Fruit fly (Drosophila melanogaster) whole organism, embryonic: ENCODE data around the gene fwd.

Experiments used
- ATbp ChIP-seq: fragments of 200-800 bp; sonication (Bioruptor generic); optimal IDR thresholded peaks from 2 replicates; lab custom pipeline; 2017; ENCODE audit warnings: missing biosample characterization, mild to moderate bottlenecking, missing genetic modification characterization, missing genetic modification reagents
- Adf1 ChIP-seq: fragments of 200-800 bp; sonication (Bioruptor generic); IDR thresholded peaks from 2 replicates; pipeline ENCODE4 v1.3.6; 2022; ENCODE audit warnings: missing biosample characterization, missing genetic modification characterization
- CG10147 ChIP-seq: fragments of 200-800 bp; sonication (Bioruptor generic); optimal IDR thresholded peaks from 2 replicates; lab custom pipeline; 2019; ENCODE audit warnings: missing biosample characterization, mild to moderate bottlenecking, missing genetic modification characterization, moderate library complexity
- CG10543 ChIP-seq: fragments of 200-800 bp; sonication (Bioruptor generic); optimal IDR thresholded peaks from 3 replicates; lab custom pipeline; 2017; ENCODE audit warnings: missing biosample characterization, mild to moderate bottlenecking, missing genetic modification characterization, moderate library complexity
- CG11456 ChIP-seq: fragments of 200-800 bp; sonication (Bioruptor generic); IDR thresholded peaks from 3 replicates; pipeline ENCODE4 v1.3.6; 2022; ENCODE audit warnings: missing biosample characterization, missing genetic modification characterization
- CG12071 ChIP-seq: fragments of 200-800 bp; sonication (Bioruptor generic); optimal IDR thresholded peaks from 3 replicates; lab custom pipeline; 2018; ENCODE audit warnings: missing biosample characterization, mild to moderate bottlenecking, missing genetic modification characterization
- CG1233 ChIP-seq: fragments of 200-800 bp; sonication (Bioruptor generic); optimal IDR thresholded peaks from 4 replicates; lab custom pipeline; 2018; ENCODE audit warnings: missing biosample characterization, mild to moderate bottlenecking, missing genetic modification characterization
- CG12391 ChIP-seq: fragments of 200-800 bp; sonication (Bioruptor generic); optimal IDR thresholded peaks from 3 replicates; lab custom pipeline; 2018; ENCODE audit warnings: missing biosample characterization, mild to moderate bottlenecking, missing genetic modification characterization, moderate library complexity
- CG15601 ChIP-seq: fragments of 200-800 bp; sonication (Bioruptor generic); optimal IDR thresholded peaks from 3 replicates; lab custom pipeline; 2019; ENCODE audit warnings: missing biosample characterization, mild to moderate bottlenecking, missing genetic modification characterization, moderate library complexity
- CG17829 ChIP-seq: fragments of 200-800 bp; optimal IDR thresholded peaks from 2 replicates; lab custom pipeline; 2019; ENCODE audit warnings: missing biosample characterization, mild to moderate bottlenecking, missing genetic modification characterization, moderate library complexity
- CG1832 ChIP-seq: fragments of 200-800 bp; sonication (Bioruptor generic); optimal IDR thresholded peaks from 2 replicates; lab custom pipeline; 2017; ENCODE audit warnings: missing biosample characterization, mild to moderate bottlenecking, missing genetic modification characterization, inconsistent platforms
- CG18764 ChIP-seq: fragments of 200-800 bp; sonication (Bioruptor generic); optimal IDR thresholded peaks from 3 replicates; lab custom pipeline; 2016; ENCODE audit warnings: missing biosample characterization, missing genetic modification characterization
- CG32772 ChIP-seq: fragments of 200-800 bp; sonication (Bioruptor generic); IDR thresholded peaks from 2 replicates; pipeline ENCODE4 v1.3.6; 2022; ENCODE audit warnings: missing biosample characterization, missing genetic modification characterization
- CG34376 ChIP-seq: fragments of 200-800 bp; sonication (Bioruptor generic); optimal IDR thresholded peaks from 2 replicates; lab custom pipeline; 2018; ENCODE audit warnings: missing biosample characterization, mild to moderate bottlenecking, missing genetic modification characterization
- CG3995 ChIP-seq: fragments of 200-800 bp; sonication (Bioruptor generic); optimal IDR thresholded peaks from 3 replicates; lab custom pipeline; 2016; ENCODE audit warnings: missing biosample characterization, missing genetic modification characterization
- CG4360 ChIP-seq: fragments of 200-800 bp; sonication (Bioruptor generic); IDR thresholded peaks from 2 replicates; pipeline ENCODE4 v1.3.6; 2022; ENCODE audit warnings: missing biosample characterization, missing genetic modification characterization
- CG6854 ChIP-seq: fragments of 200-800 bp; sonication (Bioruptor generic); optimal IDR thresholded peaks from 3 replicates; lab custom pipeline; 2017; ENCODE audit warnings: missing biosample characterization, mild to moderate bottlenecking, missing genetic modification characterization
- CG7786 ChIP-seq: fragments of 200-800 bp; sonication (Bioruptor generic); optimal IDR thresholded peaks from 2 replicates; lab custom pipeline; 2016; ENCODE audit warnings: missing biosample characterization, missing genetic modification characterization
- CG8089 ChIP-seq: fragments of 200-800 bp; sonication (Bioruptor generic); optimal IDR thresholded peaks from 3 replicates; lab custom pipeline; 2016; ENCODE audit warnings: missing biosample characterization, missing genetic modification characterization
- CG8478 ChIP-seq: fragments of >200 bp; optimal IDR thresholded peaks from 2 replicates; lab custom pipeline; 2018
- CG8924 ChIP-seq: fragments of 200-800 bp; optimal IDR thresholded peaks from 3 replicates; lab custom pipeline; 2019; ENCODE audit warnings: missing biosample characterization, mild to moderate bottlenecking, missing genetic modification characterization, moderate library complexity
- CG8944 ChIP-seq: fragments of 200-800 bp; sonication (Bioruptor generic); optimal IDR thresholded peaks from 3 replicates; lab custom pipeline; 2016; ENCODE audit warnings: missing biosample characterization, missing genetic modification characterization
- CTCF ChIP-seq: fragments of 200-800 bp; sonication (Bioruptor generic); optimal IDR thresholded peaks from 2 replicates; lab custom pipeline; 2017; ENCODE audit warnings: missing biosample characterization, mild to moderate bottlenecking, missing genetic modification characterization, moderate library complexity
- CoRest ChIP-seq: fragments of 200-800 bp; sonication (Bioruptor generic); optimal IDR thresholded peaks from 3 replicates; lab custom pipeline; 2018; ENCODE audit warnings: missing biosample characterization, mild to moderate bottlenecking, missing genetic modification characterization, moderate library complexity
- D ChIP-seq, 2 experiments: fragments of 200-800 bp in 1 of 2; fragments of >200 bp in 1 of 2; sonication (Bioruptor generic) in 1 of 2; optimal IDR thresholded peaks; 2 replicates in 1 of 2; 3 replicates in 1 of 2; lab custom pipeline; 2017; ENCODE audit warnings: mild to moderate bottlenecking in 1 of 2, missing biosample characterization in 1 of 2, missing genetic modification characterization in 1 of 2, missing genetic modification reagents in 1 of 2
- D19A ChIP-seq: fragments of 200-800 bp; optimal IDR thresholded peaks from 3 replicates; lab custom pipeline; 2019; ENCODE audit warnings: missing biosample characterization, mild to moderate bottlenecking, missing genetic modification characterization, moderate library complexity
- Dll ChIP-seq: fragments of 200-800 bp; sonication (Bioruptor generic); IDR thresholded peaks from 4 replicates; pipeline ENCODE4 v1.3.6; 2022; ENCODE audit warnings: missing biosample characterization, missing genetic modification characterization; ENCODE audit not compliant: partially characterized antibody
- Dp ChIP-seq: fragments of 200-800 bp; sonication (Bioruptor generic); optimal IDR thresholded peaks from 2 replicates; lab custom pipeline; 2018; ENCODE audit warnings: missing biosample characterization, mild to moderate bottlenecking, missing genetic modification characterization, moderate library complexity
- Fer2 ChIP-seq: fragments of 200-800 bp; sonication (Bioruptor generic); optimal IDR thresholded peaks from 2 replicates; lab custom pipeline; 2018; ENCODE audit warnings: missing biosample characterization, mild to moderate bottlenecking, missing genetic modification characterization, moderate library complexity
- Gug ChIP-seq: fragments of 200-800 bp; sonication (Bioruptor generic); IDR thresholded peaks from 4 replicates; pipeline ENCODE4 v1.3.6; 2022; ENCODE audit warnings: missing biosample characterization, missing genetic modification characterization
- HLH3B ChIP-seq: fragments of 200-800 bp; sonication (Bioruptor generic); IDR thresholded peaks from 2 replicates; pipeline ENCODE4 v1.3.6; 2022; ENCODE audit warnings: missing biosample characterization, missing genetic modification characterization
- Hmr ChIP-seq: fragments of 200-800 bp; sonication (Bioruptor generic); optimal IDR thresholded peaks from 3 replicates; lab custom pipeline; 2017; ENCODE audit warnings: mild to moderate bottlenecking, missing biosample characterization, missing genetic modification reagents, missing genetic modification characterization
- Hr78 ChIP-seq, 2 experiments: fragments of 200-800 bp in 1 of 2; fragments of >200 bp in 1 of 2; sonication (Bioruptor generic) in 1 of 2; optimal IDR thresholded peaks; 2 replicates each; lab custom pipeline; 2017 to 2019; ENCODE audit warnings: missing biosample characterization in 2 of 2, missing genetic modification characterization in 2 of 2, mild to moderate bottlenecking in 1 of 2, moderate library complexity in 1 of 2
- Ravus ChIP-seq: fragments of 200-800 bp; sonication (Bioruptor generic); IDR thresholded peaks from 2 replicates; pipeline ENCODE4 v1.3.6; 2022; ENCODE audit warnings: missing biosample characterization, missing genetic modification characterization
- Vsx1 ChIP-seq: fragments of 200-800 bp; sonication (Bioruptor generic); optimal IDR thresholded peaks from 2 replicates; lab custom pipeline; 2017; ENCODE audit warnings: missing biosample characterization, mild to moderate bottlenecking, missing genetic modification characterization, missing genetic modification reagents
- crol ChIP-seq: fragments of 200-800 bp; sonication (Bioruptor generic); IDR thresholded peaks from 2 replicates; pipeline ENCODE4 v1.3.6; 2022; ENCODE audit warnings: missing biosample characterization, missing genetic modification characterization
- dmrt11E ChIP-seq: fragments of 200-800 bp; sonication (Bioruptor generic); optimal IDR thresholded peaks from 3 replicates; lab custom pipeline; 2018; ENCODE audit warnings: missing biosample characterization, mild to moderate bottlenecking, missing genetic modification characterization, moderate library complexity
- dysf ChIP-seq: fragments of 200-800 bp; sonication (Bioruptor generic); IDR thresholded peaks from 3 replicates; pipeline ENCODE4 v1.3.6; 2022; ENCODE audit warnings: missing biosample characterization, missing genetic modification characterization
- en ChIP-seq: fragments of 200-800 bp; sonication (Bioruptor generic); optimal IDR thresholded peaks from 2 replicates; lab custom pipeline; 2016; ENCODE audit warnings: missing biosample characterization, missing genetic modification characterization
- fd96Cb ChIP-seq: fragments of 200-800 bp; sonication (Bioruptor generic); optimal IDR thresholded peaks from 2 replicates; lab custom pipeline; 2018; ENCODE audit warnings: missing biosample characterization, mild to moderate bottlenecking, missing genetic modification characterization, moderate library complexity
- fru ChIP-seq: fragments of >200 bp; optimal IDR thresholded peaks from 2 replicates; lab custom pipeline; 2017
- hkb ChIP-seq, 2 experiments: fragments of 200-800 bp in 1 of 2; fragments of >200 bp in 1 of 2; sonication (Bioruptor generic) in 1 of 2; IDR thresholded peaks in 1 of 2; optimal IDR thresholded peaks in 1 of 2; 2 replicates each; pipeline versions ENCODE4 v1.3.6 to Lab custom; 2017 to 2022; ENCODE audit warnings: missing biosample characterization in 1 of 2, missing genetic modification characterization in 1 of 2
- lilli ChIP-seq: fragments of 200-800 bp; sonication (Bioruptor generic); optimal IDR thresholded peaks from 3 replicates; lab custom pipeline; 2016; ENCODE audit warnings: missing biosample characterization, missing genetic modification characterization
- odd ChIP-seq: fragments of 200-800 bp; sonication (Bioruptor generic); optimal IDR thresholded peaks from 2 replicates; lab custom pipeline; 2017; ENCODE audit warnings: missing biosample characterization, mild to moderate bottlenecking, missing genetic modification characterization
- p53 ChIP-seq: fragments of 200-800 bp; sonication (Bioruptor generic); optimal IDR thresholded peaks from 2 replicates; lab custom pipeline; 2016; ENCODE audit warnings: missing biosample characterization, missing genetic modification characterization
- pnt ChIP-seq: fragments of 200-800 bp; sonication (Bioruptor generic); optimal IDR thresholded peaks from 3 replicates; lab custom pipeline; 2016; ENCODE audit warnings: missing biosample characterization, missing genetic modification characterization
- stc ChIP-seq: fragments of 200-800 bp; sonication (Bioruptor generic); IDR thresholded peaks from 2 replicates; pipeline ENCODE4 v1.3.6; 2022; ENCODE audit warnings: missing biosample characterization, missing genetic modification characterization
- tup ChIP-seq: fragments of 200-800 bp; sonication (Bioruptor generic); optimal IDR thresholded peaks from 2 replicates; lab custom pipeline; 2016; ENCODE audit warnings: missing biosample characterization, mild to moderate bottlenecking, missing genetic modification characterization, moderate library complexity
- unpg ChIP-seq: fragments of 200-800 bp; sonication (Bioruptor generic); optimal IDR thresholded peaks from 3 replicates; lab custom pipeline; 2018; ENCODE audit warnings: missing biosample characterization, mild to moderate bottlenecking, missing genetic modification characterization, moderate library complexity
- wdn ChIP-seq: fragments of 200-800 bp; sonication (Bioruptor generic); IDR thresholded peaks from 2 replicates; pipeline ENCODE4 v1.3.6; 2022; ENCODE audit warnings: missing biosample characterization, missing genetic modification characterization

The fwd gene

DNA sequence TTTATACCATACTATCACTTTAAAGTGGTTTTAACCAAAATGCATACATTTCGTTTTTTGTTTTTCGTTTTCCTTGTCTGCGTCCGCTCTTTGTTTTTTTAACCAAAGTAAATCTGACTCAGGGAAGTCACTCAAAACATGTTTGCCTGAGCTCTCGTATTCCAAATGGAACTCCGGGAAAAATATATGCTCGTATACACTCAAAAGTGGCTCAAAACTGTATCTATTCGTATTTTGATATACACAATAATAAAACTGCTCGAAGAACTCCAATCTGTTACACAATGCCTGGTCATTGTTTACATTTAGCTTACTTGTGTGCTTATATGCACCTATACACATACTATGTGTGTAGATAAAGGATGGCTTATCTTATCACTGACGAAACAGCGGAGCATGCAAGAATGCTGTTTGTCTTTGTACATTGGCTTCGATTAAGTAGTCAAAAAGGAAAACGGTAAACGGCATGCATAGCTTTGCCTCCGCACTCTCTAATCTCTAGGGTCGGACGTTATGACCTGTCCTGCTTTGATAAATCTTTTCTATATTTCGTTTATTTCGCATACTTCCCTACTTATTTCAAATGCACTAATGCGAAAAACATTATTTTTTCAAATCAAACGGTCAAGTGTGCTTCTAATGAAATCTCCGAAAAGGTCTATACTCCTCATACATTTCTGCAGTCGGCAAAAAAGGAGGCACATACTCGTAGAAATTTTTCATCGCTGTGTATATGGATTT, 48.8 kb downstream of the fwd start, which contains the start of gene miple2 (continued):
- TF ChIP-seq CG12391 (peak; percentile 46), unpg (GFP tag; lab: Kevin White, UChicago) (peak; percentile 25), CG12071 (GFP tag; lab: Kevin White, UChicago) (peak; percentile 13), CG34376 (GFP tag; lab: Kevin White, UChicago) (peak; percentile 69), pnt (GFP tag; lab: Kevin White, UChicago) (no peak), fru (lab: Kevin White, UChicago) (no peak), crol (no peak), CG1832 (no peak), CG8478 (lab: Kevin White, UChicago) (no peak), dmrt11E (tag; lab: Kevin White, UChicago) (peak; percentile 31), tup (GFP tag; lab: Kevin White, UChicago) (no peak), CG11456 (no peak), ATbp (GFP tag; lab: Kevin White, UChicago) (peak; percentile 42), Vsx1 (GFP tag; lab: Kevin White, UChicago) (peak; percentile 70), wdn (GFP tag; lab: Robert Waterston, UW) (no peak), HLH3B (GFP tag; lab: Robert Waterston, UW) (no peak), CoRest (tag; lab: Kevin White, UChicago) (peak; percentile 43), CG32772 (GFP tag; lab: Robert Waterston, UW) (no peak), CG8944 (peak; percentile 20), CG18764 (GFP tag; lab: Kevin White, UChicago) (peak; percentile 11), p53 (GFP tag; lab: Kevin White, UChicago) (no peak), CG6854 (GFP tag; lab: Kevin White, UChicago) (peak; percentile 31), D19A (tag; lab: Kevin White, UChicago) (peak; percentile 62), fd96Cb (tag; lab: Kevin White, UChicago) (peak; percentile 20), CTCF (GFP tag; lab: Kevin White, UChicago) (no peak), en (GFP tag; lab: Kevin White, UChicago) (no peak), D (optimal IDR thresholded peaks at IDR 0.05; lab: Kevin White, UChicago) (no peak), D (GFP tag; optimal IDR thresholded peaks at IDR 0.05; lab: Kevin White, UChicago) (peak; percentile 67), odd (peak; percentile 54), Fer2 (tag; lab: Kevin White, UChicago) (no peak), CG8089 (peak; percentile 43), lilli (GFP tag; lab: Kevin White, UChicago) (peak; percentile 53), dysf (GFP tag; lab: Robert Waterston, UW) (no peak), Dll (GFP tag; lab: Robert Waterston, UW) (no peak), Adf1 (GFP tag; lab: Robert Waterston, UW) (no peak), stc (GFP tag; lab: Robert Waterston, UW) (no peak), CG3995 (no peak), CG15601 (peak; percentile 72), Hr78 (GFP tag; optimal IDR thresholded peaks at IDR 0.05; lab: Kevin White, UChicago) (peak in 1 of 2 experiments; percentile 93), CG17829 (tag; lab: Kevin White, UChicago) (peak; percentile 38), CG1233 (GFP tag; lab: Kevin White, UChicago) (peak; percentile 61), CG4360 (no peak), CG7786 (GFP tag; lab: Kevin White, UChicago) (peak; percentile 46), Ravus (GFP tag; lab: Robert Waterston, UW) (no peak), CG10147 (GFP tag; lab: Kevin White, UChicago) (no peak), CG10543 (GFP tag; lab: Kevin White, UChicago) (peak; percentile 70), hkb (optimal IDR thresholded peaks at IDR 0.05; lab: Kevin White, UChicago) (no peak), hkb (GFP tag; IDR thresholded peaks at IDR 0.05; lab: Robert Waterston, UW) (no peak; the same call in 1 of the 2 replicates), Hmr (GFP tag; lab: Kevin White, UChicago) (peak; percentile 66), Dp (no peak), Gug (GFP tag; lab: Robert Waterston, UW) (no peak), CG8924 (peak; percentile 34)
